Worm (Caenorhabditis elegans) whole organism, L4 larva: ENCODE data around the gene egl-5.

Source experiments
- D1046.2 ChIP-seq: fragments of 200-800 bp; sonication (Bioruptor generic); IDR thresholded peaks from 2 replicates; pipeline ENCODE4 v1.3.6; 2022; ENCODE audit warnings: missing genetic modification characterization, missing compliant biosample characterization
- F10B5.3 ChIP-seq: sonication (generic microtip); optimal IDR thresholded peaks from 2 replicates; lab custom pipeline; 2016; ENCODE audit warnings: mild to moderate bottlenecking, missing genetic modification characterization, missing compliant biosample characterization
- F49E8.2 ChIP-seq: sonication (generic microtip); optimal IDR thresholded peaks from 2 replicates; lab custom pipeline; 2016; ENCODE audit warnings: missing compliant biosample characterization, mild to moderate bottlenecking, missing genetic modification characterization, borderline replicate concordance
- R02D3.7 ChIP-seq: fragments of 150-350 bp; sonication (generic microtip); optimal IDR thresholded peaks from 3 replicates; lab custom pipeline; 2014; ENCODE audit warnings: missing biosample characterization, missing genetic modification characterization
- T20F7.1 ChIP-seq: fragments of 200-800 bp; sonication (Bioruptor generic); optimal IDR thresholded peaks from 2 replicates; lab custom pipeline; 2018; ENCODE audit warnings: mild to moderate bottlenecking, missing genetic modification characterization, missing compliant biosample characterization
- T26A8.4 ChIP-seq: fragments of 200-800 bp; sonication (Bioruptor generic); IDR thresholded peaks from 2 replicates; pipeline ENCODE4 v1.3.6; 2022; ENCODE audit warnings: missing genetic modification characterization, missing compliant biosample characterization
- Y105C5A.15 ChIP-seq: fragments of 200-800 bp; sonication (Bioruptor generic); IDR thresholded peaks from 2 replicates; pipeline ENCODE4 v1.3.6; 2022; ENCODE audit warnings: missing genetic modification characterization, missing compliant biosample characterization
- aha-1 ChIP-seq: fragments of 150-350 bp; peaks from one replicate; lab custom pipeline; 2014; ENCODE audit warnings: missing biosample characterization, missing genetic modification characterization
- aly-2 ChIP-seq: sonication (generic microtip); optimal IDR thresholded peaks from 2 replicates; lab custom pipeline; 2018; ENCODE audit warnings: missing biosample characterization, missing genetic modification characterization
- ama-1 ChIP-seq: fragments of 150-350 bp; optimal IDR thresholded peaks from 2 replicates; lab custom pipeline; 2014; ENCODE audit warnings: inconsistent platforms, mixed read lengths
- arid-1 ChIP-seq: fragments of 200-800 bp; sonication (Bioruptor generic); conservative IDR thresholded peaks from 2 replicates; pipeline ENCODE4 v1.3.6; 2022; ENCODE audit warnings: missing genetic modification reagents, missing genetic modification characterization, missing compliant biosample characterization
- ceh-28 ChIP-seq: fragments of 150-350 bp; optimal IDR thresholded peaks from 2 replicates; lab custom pipeline; 2014; ENCODE audit warnings: missing biosample characterization, missing genetic modification reagents, missing genetic modification characterization
- cey-2 ChIP-seq: sonication (generic microtip); optimal IDR thresholded peaks from 3 replicates; lab custom pipeline; 2017; ENCODE audit warnings: missing genetic modification characterization, mild to moderate bottlenecking, missing compliant biosample characterization, antibody characterized with exemption, borderline replicate concordance; ENCODE audit not compliant: insufficient read depth
- ctbp-1 ChIP-seq: fragments of 200-800 bp; sonication (Bioruptor generic); IDR thresholded peaks from 2 replicates; pipeline ENCODE4 v1.3.6; 2022; ENCODE audit warnings: missing genetic modification reagents, missing genetic modification characterization, missing compliant biosample characterization
- daf-12 ChIP-seq: fragments of 150-350 bp; optimal IDR thresholded peaks from 2 replicates; lab custom pipeline; 2014; ENCODE audit warnings: missing biosample characterization, missing genetic modification reagents, missing genetic modification characterization
- dpl-1 ChIP-seq: fragments of 150-350 bp; optimal IDR thresholded peaks from 2 replicates; lab custom pipeline; 2014; ENCODE audit warnings: missing biosample characterization, missing genetic modification reagents, missing genetic modification characterization
- dve-1 ChIP-seq: sonication (generic microtip); optimal IDR thresholded peaks from 2 replicates; lab custom pipeline; 2017; ENCODE audit warnings: antibody characterized with exemption, mild to moderate bottlenecking, missing genetic modification characterization, missing compliant biosample characterization; ENCODE audit not compliant: insufficient read depth
- fos-1 ChIP-seq: fragments of 150-350 bp; optimal IDR thresholded peaks from 2 replicates; lab custom pipeline; 2014; ENCODE audit warnings: missing biosample characterization, missing genetic modification characterization
- hif-1 ChIP-seq, 2 experiments: sonication (generic microtip); optimal IDR thresholded peaks; 2 replicates each; lab custom pipeline; 2016 to 2017; ENCODE audit warnings: missing compliant biosample characterization in 2 of 2, missing genetic modification characterization in 2 of 2, missing genetic modification reagents in 2 of 2, missing genotype in 2 of 2, mild to moderate bottlenecking in 1 of 2
- lin-1 ChIP-seq: fragments of 200-800 bp; sonication (Bioruptor generic); IDR thresholded peaks from 2 replicates; pipeline ENCODE4 v1.3.6; 2022; ENCODE audit warnings: missing genetic modification reagents, missing genetic modification characterization, missing compliant biosample characterization
- lin-38 ChIP-seq: fragments of 200-800 bp; sonication (Bioruptor generic); IDR thresholded peaks from 2 replicates; pipeline ENCODE4 v1.3.6; 2022; ENCODE audit warnings: missing genetic modification reagents, missing genetic modification characterization, missing compliant biosample characterization
- lin-39 ChIP-seq: fragments of 150-350 bp; optimal IDR thresholded peaks from 2 replicates; lab custom pipeline; 2014; ENCODE audit warnings: missing biosample characterization, missing genetic modification reagents, missing genetic modification characterization
- lsy-2 ChIP-seq, 2 experiments: fragments of 150-350 bp in 1 of 2; sonication (generic microtip) in 1 of 2; optimal IDR thresholded peaks; 2 replicates each; lab custom pipeline; 2014 to 2017; ENCODE audit warnings: missing biosample characterization in 2 of 2, missing genetic modification characterization in 2 of 2
- madf-9 ChIP-seq: fragments of 200-800 bp; sonication (Bioruptor generic); conservative IDR thresholded peaks from 2 replicates; pipeline ENCODE4 v1.3.6; 2022; ENCODE audit warnings: missing genetic modification reagents, missing genetic modification characterization, missing compliant biosample characterization
- mep-1 ChIP-seq: fragments of 150-350 bp; sonication (generic microtip); optimal IDR thresholded peaks from 3 replicates; lab custom pipeline; 2014; ENCODE audit warnings: missing biosample characterization, missing genetic modification characterization
- mes-2 ChIP-seq: sonication (generic microtip); optimal IDR thresholded peaks from 2 replicates; lab custom pipeline; 2016; ENCODE audit warnings: missing genotype, mild to moderate bottlenecking, missing genetic modification characterization, missing compliant biosample characterization; ENCODE audit not compliant: poor library complexity, severe bottlenecking
- nhr-10 ChIP-seq: fragments of 150-350 bp; optimal IDR thresholded peaks from 2 replicates; lab custom pipeline; 2014; ENCODE audit warnings: missing biosample characterization, missing genetic modification characterization
- nhr-102 ChIP-seq: sonication (generic microtip); optimal IDR thresholded peaks from 2 replicates; lab custom pipeline; 2016; ENCODE audit warnings: mild to moderate bottlenecking, missing genetic modification characterization, moderate library complexity, missing compliant biosample characterization
- nhr-25 ChIP-seq: sonication (generic microtip); optimal IDR thresholded peaks from 2 replicates; lab custom pipeline; 2017; ENCODE audit warnings: missing genetic modification characterization, mild to moderate bottlenecking, missing compliant biosample characterization, antibody characterized with exemption, moderate library complexity, borderline replicate concordance; ENCODE audit not compliant: insufficient read depth
- nhr-77 ChIP-seq: fragments of 150-350 bp; optimal IDR thresholded peaks from 2 replicates; lab custom pipeline; 2014; ENCODE audit warnings: missing biosample characterization, missing genetic modification characterization
- pha-4 ChIP-seq, 2 experiments: fragments of 150-350 bp in 1 of 2; fragments of 200-800 bp in 1 of 2; sonication (Bioruptor generic) in 1 of 2; IDR thresholded peaks in 1 of 2; optimal IDR thresholded peaks in 1 of 2; 2 replicates each; pipeline versions ENCODE4 v1.3.6 to Lab custom; 2014 to 2022; ENCODE audit warnings: missing genetic modification characterization in 2 of 2, missing genetic modification reagents in 2 of 2, missing biosample characterization in 1 of 2, missing compliant biosample characterization in 1 of 2
- sdz-12 ChIP-seq: fragments of 200-800 bp; sonication (Bioruptor generic); optimal IDR thresholded peaks from 2 replicates; lab custom pipeline; 2018; ENCODE audit warnings: mild to moderate bottlenecking, missing genetic modification characterization, missing compliant biosample characterization
- snpc-1.2 ChIP-seq: fragments of 200-800 bp; sonication (Bioruptor generic); IDR thresholded peaks from 2 replicates; pipeline ENCODE4 v1.3.6; 2022; ENCODE audit warnings: missing genetic modification reagents, missing genetic modification characterization, missing compliant biosample characterization
- snpc-4 ChIP-seq: fragments of 150-350 bp; optimal IDR thresholded peaks from 2 replicates; lab custom pipeline; 2014; ENCODE audit warnings: missing biosample characterization, missing genetic modification characterization
- spr-1 ChIP-seq: sonication (generic microtip); optimal IDR thresholded peaks from 2 replicates; lab custom pipeline; 2016; ENCODE audit warnings: mild to moderate bottlenecking, missing genetic modification characterization, missing compliant biosample characterization
- tag-97 ChIP-seq: fragments of 200-800 bp; sonication (Bioruptor generic); IDR thresholded peaks from 2 replicates; pipeline ENCODE4 v1.3.6; 2022; ENCODE audit warnings: missing genetic modification characterization, missing compliant biosample characterization
- unc-130 ChIP-seq: sonication (generic microtip); optimal IDR thresholded peaks from 2 replicates; lab custom pipeline; 2016; ENCODE audit warnings: missing genetic modification reagents, missing genetic modification characterization, missing compliant biosample characterization
- unc-62 ChIP-seq, 3 experiments: fragments of 150-350 bp in 1 of 3; sonication (generic microtip); optimal IDR thresholded peaks in 2 of 3; peaks in 1 of 3; 1 replicate in 1 of 3; 2 replicates in 2 of 3; lab custom pipeline; 2014 to 2017; ENCODE audit warnings: missing biosample characterization in 3 of 3, missing genetic modification characterization in 3 of 3, missing genetic modification reagents in 3 of 3, missing genotype in 1 of 3
- zfp-3 ChIP-seq: fragments of 200-800 bp; sonication (Bioruptor generic); conservative IDR thresholded peaks from 2 replicates; pipeline ENCODE4 v1.3.6; 2022; ENCODE audit warnings: missing genetic modification reagents, missing genetic modification characterization, missing compliant biosample characterization

egl-5 gene

ce11 chrIII:7854494-7855184 lies 40.5 kb downstream of the egl-5 start, which contains the start of gene rpl-35 (continued):
- TF ChIP-seq unc-62 (GFP tag; optimal IDR thresholded peaks at IDR 0.05 in 1 of 2; lab: Kevin White, UChicago), result peak in 1 of 2 experiments; percentile 100
- peak; percentile 32 for TF ChIP-seq unc-62 (tag; optimal IDR thresholded peaks at IDR 0.05; lab: Kevin White, UChicago)
- TF ChIP-seq tag-97 (GFP tag; lab: Robert Waterston, UW), result peak; percentile 93; the same call in 1 of the 2 replicates
- TF ChIP-seq lin-39 (tag; lab: Kevin White, UChicago), result peak; percentile 92
- TF ChIP-seq hif-1 (tag; optimal IDR thresholded peaks at IDR 0.05; lab: Kevin White, UChicago), result peak; percentile 92 to 96
- TF ChIP-seq nhr-77 (tag; lab: Kevin White, UChicago), result peak; percentile 99
- TF ChIP-seq daf-12, result no peak
- peak; percentile 99 for TF ChIP-seq T20F7.1 (GFP tag; lab: Kevin White, UChicago)
- peak; percentile 99 for TF ChIP-seq zfp-3 (GFP tag; lab: Robert Waterston, UW)
- peak; percentile 98 for TF ChIP-seq D1046.2 (GFP tag; lab: Robert Waterston, UW)
- peak; percentile 88 for TF ChIP-seq fos-1 (tag; lab: Kevin White, UChicago)
- peak; percentile 93 for TF ChIP-seq F10B5.3
- peak; percentile 69 for TF ChIP-seq R02D3.7 (tag; lab: Kevin White, UChicago)
- TF ChIP-seq snpc-4 (tag; lab: Kevin White, UChicago), result peak; percentile 55
- TF ChIP-seq nhr-10 (tag; lab: Kevin White, UChicago), result peak; percentile 97
- peak; percentile 99 for TF ChIP-seq T26A8.4 (GFP tag; lab: Robert Waterston, UW)

ce11 chrIII:7855468-7855867 lies 41.3 kb downstream of the egl-5 start:
- TF ChIP-seq snpc-1.2 (GFP tag; lab: Robert Waterston, UW) (peak; percentile 54; the same call in 1 of the 2 replicates), madf-9 (GFP tag; lab: Robert Waterston, UW) (0 out of 2 replicates have a peak, but pooled peaks have one; percentile 23), aha-1 (tag; lab: Kevin White, UChicago) (peak; percentile 53), spr-1 (no peak), dve-1 (tag; lab: Kevin White, UChicago) (no peak), arid-1 (GFP tag; lab: Robert Waterston, UW) (no peak), lin-39 (tag; lab: Kevin White, UChicago) (no peak), Y105C5A.15 (GFP tag; lab: Robert Waterston, UW) (0 out of 2 replicates have a peak, but pooled peaks have one; percentile 6), F49E8.2 (tag; lab: Kevin White, UChicago) (peak; percentile 33), lin-1 (no peak), ctbp-1 (GFP tag; lab: Robert Waterston, UW) (0 out of 2 replicates have a peak, but pooled peaks have one; percentile 9), pha-4 (GFP tag; IDR thresholded peaks at IDR 0.05; lab: Robert Waterston, UW) (peak; percentile 20; the same call in 1 of the 2 replicates), pha-4 (tag; optimal IDR thresholded peaks at IDR 0.05; lab: Kevin White, UChicago) (no peak), lin-38 (GFP tag; lab: Robert Waterston, UW) (peak; percentile 49)
- TF ChIP-seq, all 104 proteins: peak for 8

ce11 chrIII:7857142-7857541 lies 43.0 kb downstream of the egl-5 start, which contains the start of gene tag-307:
tag-307 (minus strand) TSS chrIII:7857242.
- TF ChIP-seq cey-2 (no peak), unc-62 (GFP tag; optimal IDR thresholded peaks at IDR 0.05 in 1 of 2; lab: Kevin White, UChicago) (peak in 1 of 2 experiments; percentile 56), unc-62 (tag; optimal IDR thresholded peaks at IDR 0.05; lab: Kevin White, UChicago) (no peak)

ce11 chrIII:7858407-7859029 lies 44.3 kb downstream of the egl-5 start, which contains the start of the genes coq-5 and ufm-1:
coq-5 (minus strand) TSS chrIII:7858457.
ufm-1 (plus strand) TSS chrIII:7858979.
- TF ChIP-seq ceh-28 (tag; lab: Kevin White, UChicago), result no peak
- TF ChIP-seq T20F7.1 (GFP tag; lab: Kevin White, UChicago), result peak; percentile 58
- peak; percentile 35 for TF ChIP-seq mes-2
- no peak for TF ChIP-seq nhr-25
- TF ChIP-seq hif-1 (tag; optimal IDR thresholded peaks at IDR 0.05; lab: Kevin White, UChicago), result peak in 1 of 2 experiments; percentile 72
- peak; percentile 78 for TF ChIP-seq unc-130 (GFP tag; lab: Kevin White, UChicago)
- TF ChIP-seq nhr-102, result peak; percentile 3
- TF ChIP-seq aly-2 (tag; lab: Kevin White, UChicago), result no peak
- peak; percentile 1 for TF ChIP-seq mep-1 (tag; lab: Kevin White, UChicago)
- peak; percentile 31 for TF ChIP-seq dpl-1 (GFP tag; lab: Kevin White, UChicago)
- peak in 1 of 2 experiments; percentile 18 for TF ChIP-seq lsy-2 (tag; optimal IDR thresholded peaks at IDR 0.05; lab: Kevin White, UChicago)
- TF ChIP-seq ama-1 (lab: Kevin White, UChicago), result no peak
- no peak for TF ChIP-seq T26A8.4 (GFP tag; lab: Robert Waterston, UW)
- no peak for TF ChIP-seq sdz-12 (GFP tag; lab: Kevin White, UChicago)
- TF ChIP-seq, all 104 proteins: peak for 8
